Fruit fly (Drosophila melanogaster) whole organism, embryonic: ENCODE measurements around the gene CG7912.

Source experiments
- Bteb2 ChIP-seq: fragments of 200-800 bp; sonication (Bioruptor generic); optimal IDR thresholded peaks from 2 replicates; lab custom pipeline; 2016; ENCODE audit warnings: missing biosample characterization, missing genetic modification characterization
- CG11456 ChIP-seq: fragments of 200-800 bp; sonication (Bioruptor generic); IDR thresholded peaks from 3 replicates; pipeline ENCODE4 v1.3.6; 2022; ENCODE audit warnings: missing biosample characterization, missing genetic modification characterization
- CG12659 ChIP-seq: fragments of 200-800 bp; sonication (Bioruptor generic); optimal IDR thresholded peaks from 3 replicates; lab custom pipeline; 2017; ENCODE audit warnings: mild to moderate bottlenecking, missing biosample characterization, missing genetic modification reagents, missing genetic modification characterization
- CG13287 ChIP-seq: fragments of 200-800 bp; sonication (Bioruptor generic); IDR thresholded peaks from 2 replicates; pipeline ENCODE4 v1.3.6; 2022; ENCODE audit warnings: missing biosample characterization, missing genetic modification characterization; ENCODE audit not compliant: partially characterized antibody
- CG13424 ChIP-seq: fragments of 200-800 bp; sonication (Bioruptor generic); optimal IDR thresholded peaks from 2 replicates; lab custom pipeline; 2019; ENCODE audit warnings: missing biosample characterization, mild to moderate bottlenecking, missing genetic modification characterization, moderate library complexity
- CG15514 ChIP-seq: fragments of 200-800 bp; sonication (Bioruptor generic); optimal IDR thresholded peaks from 3 replicates; lab custom pipeline; 2017; ENCODE audit warnings: missing biosample characterization, missing genetic modification characterization, mild to moderate bottlenecking, moderate library complexity, missing genetic modification reagents
- CG1792 ChIP-seq: fragments of 200-800 bp; sonication (Bioruptor generic); optimal IDR thresholded peaks from 2 replicates; lab custom pipeline; 2016; ENCODE audit warnings: missing biosample characterization, missing genetic modification characterization
- CG18764 ChIP-seq: fragments of 200-800 bp; sonication (Bioruptor generic); optimal IDR thresholded peaks from 3 replicates; lab custom pipeline; 2016; ENCODE audit warnings: missing biosample characterization, missing genetic modification characterization
- CG2116 ChIP-seq: fragments of 200-800 bp; sonication (Bioruptor generic); optimal IDR thresholded peaks from 3 replicates; lab custom pipeline; 2018; ENCODE audit warnings: missing biosample characterization, mild to moderate bottlenecking, missing genetic modification characterization
- CG2202 ChIP-seq: fragments of 200-800 bp; sonication (Bioruptor generic); optimal IDR thresholded peaks from 2 replicates; lab custom pipeline; 2018; ENCODE audit warnings: missing biosample characterization, mild to moderate bottlenecking, missing genetic modification characterization
- CG3847 ChIP-seq: fragments of 200-800 bp; sonication (Bioruptor generic); IDR thresholded peaks from 2 replicates; pipeline ENCODE4 v1.3.6; 2022; ENCODE audit warnings: missing biosample characterization, missing genetic modification characterization
- CG4328 ChIP-seq: fragments of 200-800 bp; sonication (Bioruptor generic); optimal IDR thresholded peaks from 3 replicates; lab custom pipeline; 2017; ENCODE audit warnings: missing biosample characterization, missing genetic modification reagents, missing genetic modification characterization
- CG6854 ChIP-seq: fragments of 200-800 bp; sonication (Bioruptor generic); optimal IDR thresholded peaks from 3 replicates; lab custom pipeline; 2017; ENCODE audit warnings: missing biosample characterization, mild to moderate bottlenecking, missing genetic modification characterization
- CG7357 ChIP-seq: fragments of 200-800 bp; sonication (Bioruptor generic); IDR thresholded peaks from 3 replicates; pipeline ENCODE4 v1.3.6; 2022; ENCODE audit warnings: missing biosample characterization, missing genetic modification characterization
- CHES-1-like ChIP-seq: fragments of 200-800 bp; sonication (Bioruptor generic); optimal IDR thresholded peaks from 2 replicates; lab custom pipeline; 2016; ENCODE audit warnings: missing biosample characterization, missing genetic modification characterization
- Dbx ChIP-seq: fragments of 200-800 bp; sonication (Bioruptor generic); IDR thresholded peaks from 3 replicates; pipeline ENCODE4 v1.3.6; 2022; ENCODE audit warnings: missing biosample characterization, missing genetic modification characterization
- Dip2 ChIP-seq: fragments of 200-800 bp; sonication (Bioruptor generic); IDR thresholded peaks from 2 replicates; pipeline ENCODE4 v1.3.6; 2022; ENCODE audit warnings: missing biosample characterization, missing genetic modification characterization
- Doc3 ChIP-seq: fragments of 200-800 bp; sonication (Bioruptor generic); IDR thresholded peaks from 3 replicates; pipeline ENCODE4 v1.3.6; 2022; ENCODE audit warnings: missing biosample characterization, missing genetic modification characterization; ENCODE audit not compliant: partially characterized antibody
- Dp ChIP-seq: fragments of 200-800 bp; sonication (Bioruptor generic); optimal IDR thresholded peaks from 2 replicates; lab custom pipeline; 2018; ENCODE audit warnings: missing biosample characterization, mild to moderate bottlenecking, missing genetic modification characterization, moderate library complexity
- Drgx ChIP-seq: fragments of 200-800 bp; sonication (Bioruptor generic); IDR thresholded peaks from 2 replicates; pipeline ENCODE4 v1.3.6; 2022; ENCODE audit warnings: missing biosample characterization, missing genetic modification characterization
- Fer1 ChIP-seq: fragments of 200-800 bp; sonication (Bioruptor generic); optimal IDR thresholded peaks from 2 replicates; lab custom pipeline; 2017; ENCODE audit warnings: missing biosample characterization, mild to moderate bottlenecking, missing genetic modification characterization
- HmgD ChIP-seq: fragments of 200-800 bp; sonication (Bioruptor generic); optimal IDR thresholded peaks from 3 replicates; lab custom pipeline; 2016; ENCODE audit warnings: missing biosample characterization, missing genetic modification characterization
- Hmr ChIP-seq: fragments of 200-800 bp; sonication (Bioruptor generic); optimal IDR thresholded peaks from 3 replicates; lab custom pipeline; 2017; ENCODE audit warnings: mild to moderate bottlenecking, missing biosample characterization, missing genetic modification reagents, missing genetic modification characterization
- Hsf ChIP-seq: fragments of 200-800 bp; sonication (Bioruptor generic); optimal IDR thresholded peaks from 3 replicates; lab custom pipeline; 2016; ENCODE audit warnings: missing biosample characterization, missing genetic modification characterization
- Lhr ChIP-seq: fragments of 200-800 bp; sonication (Bioruptor generic); optimal IDR thresholded peaks from 3 replicates; lab custom pipeline; 2017; ENCODE audit warnings: mild to moderate bottlenecking, missing biosample characterization, missing genetic modification reagents, missing genetic modification characterization
- Mrtf ChIP-seq: fragments of 200-800 bp; sonication (Bioruptor generic); IDR thresholded peaks from 3 replicates; pipeline ENCODE4 v1.3.6; 2022; ENCODE audit warnings: missing biosample characterization, missing genetic modification characterization
- Myb ChIP-seq: fragments of 200-800 bp; sonication (Bioruptor generic); optimal IDR thresholded peaks from 2 replicates; lab custom pipeline; 2016; ENCODE audit warnings: missing biosample characterization, missing genetic modification characterization
- Opbp ChIP-seq: fragments of 200-800 bp; sonication (Bioruptor generic); IDR thresholded peaks from 3 replicates; pipeline ENCODE4 v1.3.6; 2022; ENCODE audit warnings: missing biosample characterization, missing genetic modification characterization; ENCODE audit not compliant: partially characterized antibody
- Poxn ChIP-seq: fragments of 200-800 bp; sonication (Bioruptor generic); IDR thresholded peaks from 2 replicates; pipeline ENCODE4 v1.3.6; 2022; ENCODE audit warnings: missing biosample characterization, missing genetic modification characterization
- Spps ChIP-seq: fragments of 200-800 bp; sonication (Bioruptor generic); optimal IDR thresholded peaks from 2 replicates; lab custom pipeline; 2018; ENCODE audit warnings: missing biosample characterization, mild to moderate bottlenecking, missing genetic modification characterization
- Sry-β ChIP-seq: fragments of 200-800 bp; sonication (Bioruptor generic); optimal IDR thresholded peaks from 2 replicates; lab custom pipeline; 2018; ENCODE audit warnings: missing biosample characterization, mild to moderate bottlenecking, missing genetic modification characterization, moderate library complexity
- YL-1 ChIP-seq: fragments of 200-800 bp; sonication (Bioruptor generic); optimal IDR thresholded peaks from 3 replicates; lab custom pipeline; 2017; ENCODE audit warnings: missing biosample characterization, mild to moderate bottlenecking, missing genetic modification characterization
- amos ChIP-seq: fragments of 200-800 bp; sonication (Bioruptor generic); IDR thresholded peaks from 2 replicates; pipeline ENCODE4 v1.3.6; 2022; ENCODE audit warnings: missing biosample characterization, missing genetic modification characterization; ENCODE audit not compliant: partially characterized antibody
- btn ChIP-seq: fragments of 200-800 bp; sonication (Bioruptor generic); optimal IDR thresholded peaks from 2 replicates; lab custom pipeline; 2016; ENCODE audit warnings: missing biosample characterization, missing genetic modification characterization
- crp ChIP-seq, 2 experiments: fragments of 200-800 bp; sonication (Bioruptor generic); optimal IDR thresholded peaks; 2 replicates in 1 of 2; 3 replicates in 1 of 2; lab custom pipeline; 2017; ENCODE audit warnings: missing biosample characterization in 2 of 2, missing genetic modification characterization in 2 of 2, mild to moderate bottlenecking in 1 of 2, moderate library complexity in 1 of 2
- exex ChIP-seq: fragments of 200-800 bp; sonication (Bioruptor generic); optimal IDR thresholded peaks from 4 replicates; lab custom pipeline; 2018; ENCODE audit warnings: missing biosample characterization, mild to moderate bottlenecking, missing genetic modification characterization, moderate library complexity
- fd102C ChIP-seq: fragments of 200-800 bp; sonication (Bioruptor generic); optimal IDR thresholded peaks from 2 replicates; lab custom pipeline; 2018; ENCODE audit warnings: missing biosample characterization, mild to moderate bottlenecking, missing genetic modification characterization, moderate library complexity
- grn ChIP-seq: fragments of 200-800 bp; sonication (Bioruptor generic); optimal IDR thresholded peaks from 3 replicates; lab custom pipeline; 2017; ENCODE audit warnings: missing biosample characterization, missing genetic modification characterization
- hbn ChIP-seq: fragments of 200-800 bp; sonication (Bioruptor generic); IDR thresholded peaks from 2 replicates; pipeline ENCODE4 v1.3.6; 2022; ENCODE audit warnings: missing biosample characterization, missing genetic modification characterization; ENCODE audit not compliant: partially characterized antibody
- hth ChIP-seq: fragments of >200 bp; optimal IDR thresholded peaks from 2 replicates; lab custom pipeline; 2017; ENCODE audit warnings: inconsistent platforms
- inv ChIP-seq: fragments of 200-800 bp; sonication (Bioruptor generic); IDR thresholded peaks from 2 replicates; pipeline ENCODE4 v1.3.6; 2022; ENCODE audit warnings: missing biosample characterization, missing genetic modification characterization; ENCODE audit not compliant: partially characterized antibody
- lilli ChIP-seq: fragments of 200-800 bp; sonication (Bioruptor generic); optimal IDR thresholded peaks from 3 replicates; lab custom pipeline; 2016; ENCODE audit warnings: missing biosample characterization, missing genetic modification characterization
- nom ChIP-seq: fragments of 200-800 bp; sonication (Bioruptor generic); optimal IDR thresholded peaks from 2 replicates; lab custom pipeline; 2017; ENCODE audit warnings: missing biosample characterization, missing genetic modification characterization, mild to moderate bottlenecking, moderate library complexity, missing genetic modification reagents
- odd ChIP-seq: fragments of 200-800 bp; sonication (Bioruptor generic); optimal IDR thresholded peaks from 2 replicates; lab custom pipeline; 2017; ENCODE audit warnings: missing biosample characterization, mild to moderate bottlenecking, missing genetic modification characterization
- schlank ChIP-seq: fragments of 200-800 bp; sonication (Bioruptor generic); optimal IDR thresholded peaks from 2 replicates; lab custom pipeline; 2018; ENCODE audit warnings: missing biosample characterization, mild to moderate bottlenecking, missing genetic modification characterization
- sna ChIP-seq: fragments of 200-800 bp; sonication (Bioruptor generic); IDR thresholded peaks from 2 replicates; pipeline ENCODE4 v1.3.6; 2022; ENCODE audit warnings: missing biosample characterization, missing genetic modification characterization; ENCODE audit not compliant: partially characterized antibody
- sob ChIP-seq: fragments of 200-800 bp; sonication (Bioruptor generic); IDR thresholded peaks from 2 replicates; pipeline ENCODE4 v1.3.6; 2022; ENCODE audit warnings: missing biosample characterization, missing genetic modification characterization
- stwl ChIP-seq: fragments of 200-800 bp; sonication (Bioruptor generic); optimal IDR thresholded peaks from 3 replicates; lab custom pipeline; 2018; ENCODE audit warnings: missing biosample characterization, mild to moderate bottlenecking, missing genetic modification characterization, moderate library complexity
- tna ChIP-seq: fragments of 200-800 bp; sonication (Bioruptor generic); IDR thresholded peaks from 2 replicates; pipeline ENCODE4 v1.3.6; 2022; ENCODE audit warnings: missing biosample characterization, missing genetic modification characterization; ENCODE audit not compliant: partially characterized antibody
- zen ChIP-seq: fragments of 200-800 bp; sonication (Bioruptor generic); optimal IDR thresholded peaks from 3 replicates; lab custom pipeline; 2018; ENCODE audit warnings: missing biosample characterization, mild to moderate bottlenecking, missing genetic modification characterization, moderate library complexity

The CG7912 gene

DNA sequence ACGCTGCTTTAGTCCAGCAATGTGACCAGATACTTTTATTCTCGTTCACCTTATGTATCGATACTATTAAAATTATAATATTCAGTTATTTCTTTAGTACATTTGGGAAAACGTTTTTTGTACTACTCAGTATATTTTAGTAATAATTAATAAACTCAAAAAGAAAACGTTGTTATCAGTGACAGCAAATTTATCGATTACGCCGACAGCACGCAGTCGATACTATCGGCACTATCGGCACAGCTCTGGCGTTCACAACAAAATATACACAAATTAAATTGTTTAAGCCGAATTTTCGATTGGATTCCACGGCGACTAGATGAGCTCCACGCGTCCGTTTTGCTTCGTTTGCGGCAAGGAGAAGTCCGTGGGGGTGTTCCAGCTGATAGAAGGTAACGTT, 30.5 kb upstream of the CG7912 start, which contains the start of the genes janA, Sry-alpha and Sry-beta (continued):
- TF ChIP-seq hbn (GFP tag; lab: Robert Waterston, UW) (peak; percentile 99), amos (GFP tag; lab: Robert Waterston, UW) (peak; percentile 99), fd102C (GFP tag; lab: Kevin White, UChicago) (no peak), Opbp (GFP tag; lab: Robert Waterston, UW) (peak; percentile 98), Lhr (GFP tag; lab: Kevin White, UChicago) (peak; percentile 24), CG12659 (GFP tag; lab: Kevin White, UChicago) (peak; percentile 83), CG13287 (GFP tag; lab: Robert Waterston, UW) (peak; percentile 100), Fer1 (GFP tag; lab: Kevin White, UChicago) (peak; percentile 9), CG6854 (no peak), Spps (tag; lab: Kevin White, UChicago) (no peak), sna (GFP tag; lab: Robert Waterston, UW) (peak; percentile 100), CG3847 (GFP tag; lab: Robert Waterston, UW) (peak; percentile 52), Poxn (GFP tag; lab: Robert Waterston, UW) (no peak), btn (GFP tag; lab: Kevin White, UChicago) (no peak), YL-1 (GFP tag; lab: Kevin White, UChicago) (peak; percentile 86), zen (tag; lab: Kevin White, UChicago) (peak; percentile 35), Drgx (no peak), CG2116 (GFP tag; lab: Kevin White, UChicago) (peak; percentile 86), Bteb2 (no peak), Hsf (GFP tag; lab: Kevin White, UChicago) (peak; percentile 22), odd (GFP tag; lab: Kevin White, UChicago) (no peak), schlank (no peak), lilli (GFP tag; lab: Kevin White, UChicago) (peak; percentile 56), Hmr (GFP tag; lab: Kevin White, UChicago) (no peak), CG2202 (tag; lab: Kevin White, UChicago) (no peak), CG4328 (no peak), Mrtf (GFP tag; lab: Robert Waterston, UW) (no peak), tna (GFP tag; lab: Robert Waterston, UW) (peak; percentile 98), stwl (tag; lab: Kevin White, UChicago) (peak; percentile 77), CG18764 (no peak), crp (GFP tag; optimal IDR thresholded peaks at IDR 0.05; lab: Kevin White, UChicago) (no peak), Sry-β (GFP tag; lab: Kevin White, UChicago) (peak; percentile 54), exex (tag; lab: Kevin White, UChicago) (no peak), Dbx (GFP tag; lab: Robert Waterston, UW) (peak; percentile 49; the same call in 1 of the 3 replicates), CG15514 (GFP tag; lab: Kevin White, UChicago) (peak; percentile 94), Dp (peak; percentile 63), CHES-1-like (GFP tag; lab: Kevin White, UChicago) (peak; percentile 13), Doc3 (peak; percentile 100), sob (peak; percentile 37; the same call in 1 of the 2 replicates), CG1792 (GFP tag; lab: Kevin White, UChicago) (no peak), grn (GFP tag; lab: Kevin White, UChicago) (no peak), Myb (GFP tag; lab: Kevin White, UChicago) (peak; percentile 29), CG13424 (tag; lab: Kevin White, UChicago) (peak; percentile 16), HmgD (GFP tag; lab: Kevin White, UChicago) (no peak), hth (lab: Kevin White, UChicago) (no peak), CG7357 (no peak), inv (peak; percentile 99), nom (GFP tag; lab: Kevin White, UChicago) (no peak), CG11456 (GFP tag; lab: Robert Waterston, UW) (no peak), Dip2 (GFP tag; lab: Robert Waterston, UW) (no peak)
